Worm (Caenorhabditis elegans) whole organism, L4 larva: Measurements from ENCODE around the gene C14F11.7.

ENCODE experiments used
- F37D6.2 ChIP-seq: sonication (generic microtip); optimal IDR thresholded peaks from 2 replicates; lab custom pipeline; 2016; ENCODE audit warnings: mild to moderate bottlenecking, missing genetic modification characterization, missing compliant biosample characterization
- T26A8.4 ChIP-seq: fragments of 200-800 bp; sonication (Bioruptor generic); IDR thresholded peaks from 2 replicates; pipeline ENCODE4 v1.3.6; 2022; ENCODE audit warnings: missing genetic modification characterization, missing compliant biosample characterization
- ZK337.2 ChIP-seq: fragments of 200-800 bp; sonication (Bioruptor generic); IDR thresholded peaks from 2 replicates; pipeline ENCODE4 v1.3.6; 2022; ENCODE audit warnings: missing genetic modification reagents, missing genetic modification characterization, missing compliant biosample characterization
- ceh-20 ChIP-seq: fragments of 200-800 bp; sonication (Bioruptor generic); IDR thresholded peaks from 2 replicates; pipeline ENCODE4 v1.3.6; 2022; ENCODE audit warnings: missing genetic modification reagents, missing genetic modification characterization, missing compliant biosample characterization
- ceh-32 ChIP-seq: sonication (generic microtip); optimal IDR thresholded peaks from 2 replicates; lab custom pipeline; 2016; ENCODE audit warnings: mild to moderate bottlenecking, missing genetic modification characterization, missing compliant biosample characterization; ENCODE audit not compliant: poor library complexity
- ceh-82 ChIP-seq: sonication (generic microtip); optimal IDR thresholded peaks from 2 replicates; lab custom pipeline; 2017; ENCODE audit warnings: missing biosample characterization, missing genetic modification characterization
- ces-1 ChIP-seq: fragments of 150-350 bp; sonication (generic microtip); optimal IDR thresholded peaks from 4 replicates; lab custom pipeline; 2014; ENCODE audit warnings: missing biosample characterization, missing genetic modification reagents, missing genetic modification characterization
- dmd-6 ChIP-seq: fragments of 200-800 bp; sonication (Bioruptor generic); IDR thresholded peaks from 2 replicates; pipeline ENCODE4 v1.3.6; 2022; ENCODE audit warnings: missing genetic modification reagents, missing genetic modification characterization, missing compliant biosample characterization
- dmd-8 ChIP-seq: fragments of 200-800 bp; sonication (Bioruptor generic); IDR thresholded peaks from 2 replicates; pipeline ENCODE4 v1.3.6; 2022; ENCODE audit warnings: missing genetic modification characterization, missing compliant biosample characterization
- egl-27 ChIP-seq: sonication (generic microtip); optimal IDR thresholded peaks from 3 replicates; lab custom pipeline; 2017; ENCODE audit warnings: missing biosample characterization, missing genetic modification reagents, missing genetic modification characterization
- egl-43 ChIP-seq: fragments of 200-800 bp; sonication (Bioruptor generic); IDR thresholded peaks from 2 replicates; pipeline ENCODE4 v1.3.6; 2022; ENCODE audit warnings: missing genetic modification reagents, missing genetic modification characterization, missing compliant biosample characterization
- fkh-10 ChIP-seq: fragments of 150-350 bp; optimal IDR thresholded peaks from 2 replicates; lab custom pipeline; 2014; ENCODE audit warnings: missing biosample characterization, missing genetic modification reagents, missing genetic modification characterization
- fos-1 ChIP-seq: fragments of 150-350 bp; optimal IDR thresholded peaks from 2 replicates; lab custom pipeline; 2014; ENCODE audit warnings: missing biosample characterization, missing genetic modification characterization
- gei-8 ChIP-seq: fragments of 200-800 bp; sonication (Bioruptor generic); optimal IDR thresholded peaks from 2 replicates; lab custom pipeline; 2018; ENCODE audit warnings: mild to moderate bottlenecking, missing genetic modification characterization, missing compliant biosample characterization
- lin-1 ChIP-seq: fragments of 200-800 bp; sonication (Bioruptor generic); IDR thresholded peaks from 2 replicates; pipeline ENCODE4 v1.3.6; 2022; ENCODE audit warnings: missing genetic modification reagents, missing genetic modification characterization, missing compliant biosample characterization
- lin-13 ChIP-seq: fragments of 150-350 bp; optimal IDR thresholded peaks from 2 replicates; lab custom pipeline; 2014; ENCODE audit warnings: missing biosample characterization, missing genetic modification reagents, missing genetic modification characterization
- lin-15B ChIP-seq: fragments of 150-350 bp; sonication (generic microtip); optimal IDR thresholded peaks from 3 replicates; lab custom pipeline; 2014; ENCODE audit warnings: missing biosample characterization, missing genetic modification characterization
- lin-29 ChIP-seq: fragments of 200-800 bp; sonication (Bioruptor generic); IDR thresholded peaks from 2 replicates; pipeline ENCODE4 v1.3.6; 2022; ENCODE audit warnings: missing genetic modification reagents, missing genetic modification characterization, missing compliant biosample characterization
- lir-3 ChIP-seq: sonication (generic microtip); optimal IDR thresholded peaks from 2 replicates; lab custom pipeline; 2016; ENCODE audit warnings: mild to moderate bottlenecking, missing genetic modification characterization, missing compliant biosample characterization
- lsy-2 ChIP-seq, 2 experiments: fragments of 150-350 bp in 1 of 2; sonication (generic microtip) in 1 of 2; optimal IDR thresholded peaks; 2 replicates each; lab custom pipeline; 2014 to 2017; ENCODE audit warnings: missing biosample characterization in 2 of 2, missing genetic modification characterization in 2 of 2
- mep-1 ChIP-seq: fragments of 150-350 bp; sonication (generic microtip); optimal IDR thresholded peaks from 3 replicates; lab custom pipeline; 2014; ENCODE audit warnings: missing biosample characterization, missing genetic modification characterization
- mxl-2 ChIP-seq: fragments of 200-800 bp; sonication (Bioruptor generic); conservative IDR thresholded peaks from 2 replicates; pipeline ENCODE4 v1.3.6; 2022; ENCODE audit warnings: missing genetic modification reagents, missing genetic modification characterization, missing compliant biosample characterization
- nhr-25 ChIP-seq: sonication (generic microtip); optimal IDR thresholded peaks from 2 replicates; lab custom pipeline; 2017; ENCODE audit warnings: missing genetic modification characterization, mild to moderate bottlenecking, missing compliant biosample characterization, antibody characterized with exemption, moderate library complexity, borderline replicate concordance; ENCODE audit not compliant: insufficient read depth
- pha-4 ChIP-seq, 2 experiments: fragments of 150-350 bp in 1 of 2; fragments of 200-800 bp in 1 of 2; sonication (Bioruptor generic) in 1 of 2; IDR thresholded peaks in 1 of 2; optimal IDR thresholded peaks in 1 of 2; 2 replicates each; pipeline versions ENCODE4 v1.3.6 to Lab custom; 2014 to 2022; ENCODE audit warnings: missing genetic modification characterization in 2 of 2, missing genetic modification reagents in 2 of 2, missing biosample characterization in 1 of 2, missing compliant biosample characterization in 1 of 2
- pqm-1 ChIP-seq: sonication (generic microtip); optimal IDR thresholded peaks from 2 replicates; lab custom pipeline; 2017; ENCODE audit warnings: missing biosample characterization, missing genetic modification characterization
- skn-1 ChIP-seq: fragments of 150-350 bp; optimal IDR thresholded peaks from 2 replicates; lab custom pipeline; 2014; ENCODE audit warnings: missing biosample characterization, missing genetic modification characterization
- snpc-1.2 ChIP-seq: fragments of 200-800 bp; sonication (Bioruptor generic); IDR thresholded peaks from 2 replicates; pipeline ENCODE4 v1.3.6; 2022; ENCODE audit warnings: missing genetic modification reagents, missing genetic modification characterization, missing compliant biosample characterization
- spr-1 ChIP-seq: sonication (generic microtip); optimal IDR thresholded peaks from 2 replicates; lab custom pipeline; 2016; ENCODE audit warnings: mild to moderate bottlenecking, missing genetic modification characterization, missing compliant biosample characterization
- tag-97 ChIP-seq: fragments of 200-800 bp; sonication (Bioruptor generic); IDR thresholded peaks from 2 replicates; pipeline ENCODE4 v1.3.6; 2022; ENCODE audit warnings: missing genetic modification characterization, missing compliant biosample characterization
- tra-1 ChIP-seq: fragments of 200-800 bp; sonication (Bioruptor generic); IDR thresholded peaks from 2 replicates; pipeline ENCODE4 v1.3.6; 2022; ENCODE audit warnings: missing genetic modification reagents, missing genetic modification characterization, missing compliant biosample characterization
- unc-130 ChIP-seq: sonication (generic microtip); optimal IDR thresholded peaks from 2 replicates; lab custom pipeline; 2016; ENCODE audit warnings: missing genetic modification reagents, missing genetic modification characterization, missing compliant biosample characterization
- unc-39 ChIP-seq: sonication (generic microtip); optimal IDR thresholded peaks from 2 replicates; lab custom pipeline; 2017; ENCODE audit warnings: missing biosample characterization, missing genetic modification characterization
- unc-62 ChIP-seq, 3 experiments: fragments of 150-350 bp in 1 of 3; sonication (generic microtip); optimal IDR thresholded peaks in 2 of 3; peaks in 1 of 3; 1 replicate in 1 of 3; 2 replicates in 2 of 3; lab custom pipeline; 2014 to 2017; ENCODE audit warnings: missing biosample characterization in 3 of 3, missing genetic modification characterization in 3 of 3, missing genetic modification reagents in 3 of 3, missing genotype in 1 of 3
- vab-7 ChIP-seq: fragments of 200-800 bp; sonication (Bioruptor generic); IDR thresholded peaks from 2 replicates; pipeline ENCODE4 v1.3.6; 2022; ENCODE audit warnings: missing genetic modification reagents, missing genetic modification characterization, missing compliant biosample characterization
- ztf-7 ChIP-seq: fragments of 150-350 bp; optimal IDR thresholded peaks from 2 replicates; lab custom pipeline; 2014; ENCODE audit warnings: missing biosample characterization, missing genetic modification characterization

C14F11.7 gene

DNA sequence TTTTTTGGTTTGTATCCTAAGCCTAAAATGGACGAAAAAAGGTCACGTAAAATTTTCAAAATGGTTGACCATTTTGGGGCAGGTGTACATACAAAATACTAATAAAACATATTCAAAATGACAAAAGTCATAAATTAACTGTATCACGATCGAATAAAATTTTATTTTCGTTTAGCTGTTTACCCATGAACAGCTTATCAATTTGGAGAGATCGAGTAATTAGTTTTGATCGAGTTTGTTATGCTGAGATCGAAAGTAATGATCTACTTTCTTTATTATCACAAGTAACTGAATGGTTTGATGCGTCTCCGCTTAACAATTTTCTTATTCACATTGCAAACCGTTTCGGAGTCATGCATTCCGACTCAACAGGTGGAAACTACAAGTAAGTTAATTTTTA lies 20.5 kb downstream of the C14F11.7 start, which contains the start of gene T13C5.10:
T13C5.10 (plus strand) TSS at position 301 of the 400 bp plus-strand sequence.
- TF ChIP-seq F37D6.2 (tag; lab: Kevin White, UChicago) = no peak

DNA sequence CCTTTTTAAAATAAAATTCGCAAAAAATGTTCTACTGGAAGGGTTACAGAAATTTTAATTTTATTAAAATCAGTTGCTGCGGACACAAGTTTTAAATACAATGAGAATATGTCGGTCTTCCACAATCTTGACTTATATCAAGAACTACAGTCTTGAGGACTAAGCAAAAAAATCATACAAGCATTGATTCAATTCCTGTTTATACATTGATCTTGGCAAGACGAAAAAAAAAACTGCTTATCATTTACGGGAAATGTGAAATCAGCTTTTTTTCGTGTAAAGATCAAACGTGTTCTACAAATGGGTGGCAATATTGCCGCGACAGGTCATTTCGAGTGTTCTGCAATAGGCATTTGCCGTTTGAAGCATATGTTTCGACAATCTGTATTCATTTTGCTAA lies 23.7 kb downstream of the C14F11.7 start, which contains the start of gene T13C5.2:
T13C5.2 (plus strand) TSS at position 301 of the 400 bp plus-strand sequence.
- TF ChIP-seq mxl-2 = no peak
- TF ChIP-seq vab-7 (GFP tag; lab: Robert Waterston, UW) = no peak
- TF ChIP-seq gei-8 (GFP tag; lab: Kevin White, UChicago) = no peak
- no peak for TF ChIP-seq ztf-7 (tag; lab: Kevin White, UChicago)
- TF ChIP-seq lin-29 (GFP tag; lab: Robert Waterston, UW) = no peak
- TF ChIP-seq ZK337.2 (GFP tag; lab: Robert Waterston, UW) = no peak
- no peak for TF ChIP-seq ceh-20 (GFP tag; lab: Robert Waterston, UW)
- TF ChIP-seq unc-130 (GFP tag; lab: Kevin White, UChicago) = no peak
- TF ChIP-seq tag-97 = no peak
- no peak for TF ChIP-seq F37D6.2 (tag; lab: Kevin White, UChicago)
- TF ChIP-seq egl-43 = no peak

DNA sequence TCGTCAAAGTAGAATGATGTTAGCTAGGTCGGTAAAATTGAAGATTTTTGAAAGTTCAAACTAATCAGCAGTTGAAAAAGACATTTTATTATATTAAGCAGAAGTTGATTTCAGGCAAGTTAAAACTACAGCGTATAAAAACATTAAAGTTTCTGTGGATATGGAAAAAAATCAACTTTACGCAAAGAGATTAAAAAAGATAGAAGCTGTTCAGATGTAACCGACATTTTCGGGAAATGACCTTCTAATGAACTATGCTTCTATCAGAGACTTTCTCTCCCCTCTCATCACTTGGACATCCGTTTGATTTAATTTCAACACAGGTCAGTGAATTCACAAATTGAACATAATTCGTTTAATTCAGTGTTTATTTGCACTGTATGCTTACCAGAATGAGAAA lies 28.1 kb downstream of the C14F11.7 start, which contains the start of gene T13C5.7:
T13C5.7 (plus strand) TSS at position 301 of the 400 bp plus-strand sequence.
- no peak for TF ChIP-seq lin-13 (GFP tag; lab: Kevin White, UChicago)
- TF ChIP-seq T26A8.4 = no peak
- TF ChIP-seq lsy-2 (tag; optimal IDR thresholded peaks at IDR 0.05; lab: Kevin White, UChicago) = no peak
- no peak for TF ChIP-seq snpc-1.2 (GFP tag; lab: Robert Waterston, UW)
- no peak for TF ChIP-seq nhr-25 (tag; lab: Kevin White, UChicago)
- TF ChIP-seq unc-39 = no peak
- no peak for TF ChIP-seq egl-43
- TF ChIP-seq fkh-10 (GFP tag; lab: Kevin White, UChicago) = no peak
- TF ChIP-seq ceh-32 (tag; lab: Kevin White, UChicago) = no peak
- TF ChIP-seq spr-1 (tag; lab: Kevin White, UChicago) = no peak
- TF ChIP-seq ceh-82 (tag; lab: Kevin White, UChicago) = no peak
- TF ChIP-seq lin-29 (GFP tag; lab: Robert Waterston, UW) = no peak
- TF ChIP-seq tag-97 = no peak
- TF ChIP-seq unc-62 (GFP tag; optimal IDR thresholded peaks at IDR 0.05 in 1 of 2; lab: Kevin White, UChicago) = no peak
- TF ChIP-seq unc-62 (tag; optimal IDR thresholded peaks at IDR 0.05; lab: Kevin White, UChicago) = no peak
- TF ChIP-seq gei-8 (GFP tag; lab: Kevin White, UChicago) = no peak
- no peak for TF ChIP-seq pqm-1

DNA sequence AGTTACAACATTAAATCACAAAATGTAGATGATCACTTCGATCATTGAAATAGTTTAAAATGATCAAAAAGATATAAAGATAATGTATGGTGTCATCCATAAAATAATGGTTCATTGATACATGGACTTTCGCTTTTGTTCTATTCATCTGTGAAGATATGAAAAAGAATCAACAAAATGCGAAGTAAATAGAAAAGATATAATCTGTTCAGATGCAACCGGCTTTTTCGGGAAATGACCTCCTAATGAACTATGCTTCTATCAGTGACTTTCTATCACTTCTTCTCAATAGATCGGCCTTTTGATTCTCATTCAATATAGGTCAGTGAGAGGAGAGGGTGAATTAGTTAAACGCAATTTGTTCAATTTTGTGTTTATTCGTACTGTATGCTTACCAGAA lies 29.4 kb downstream of the C14F11.7 start:
- TF ChIP-seq unc-62 (GFP tag; optimal IDR thresholded peaks at IDR 0.05 in 1 of 2; lab: Kevin White, UChicago) (peak in 1 of 2 experiments; percentile 3), unc-62 (tag; optimal IDR thresholded peaks at IDR 0.05; lab: Kevin White, UChicago) (no peak), pha-4 (GFP tag; IDR thresholded peaks at IDR 0.05; lab: Robert Waterston, UW) (no peak), pha-4 (tag; optimal IDR thresholded peaks at IDR 0.05; lab: Kevin White, UChicago) (no peak)
- TF ChIP-seq, all 104 proteins: peak for 1

DNA sequence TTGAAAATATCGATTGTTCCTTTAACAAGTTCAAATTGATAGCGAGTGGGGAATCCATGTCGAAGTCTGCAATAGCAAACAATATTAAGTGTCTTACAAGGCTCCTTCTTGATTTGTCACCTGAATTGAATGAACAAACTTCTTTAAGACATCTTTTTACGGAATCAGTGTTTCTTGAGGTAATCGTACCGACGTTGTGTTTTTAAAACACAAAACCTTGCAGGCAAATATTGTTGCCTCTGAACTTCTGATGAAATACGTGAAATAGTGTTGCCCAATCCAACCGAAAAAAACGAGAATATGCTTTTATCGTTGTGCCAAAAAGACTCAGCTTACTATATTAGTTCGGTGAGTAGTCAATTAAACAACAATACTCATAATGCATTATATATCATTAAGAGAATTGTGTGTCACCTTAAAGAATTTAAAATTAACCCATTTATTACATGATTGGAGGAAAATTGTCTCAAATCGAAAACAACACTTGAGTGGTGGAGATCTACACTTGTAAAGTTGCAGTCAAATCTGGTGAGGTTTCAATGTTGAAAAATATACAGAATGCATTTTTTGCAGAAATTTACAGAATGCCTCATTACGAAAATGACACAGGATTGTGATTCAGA lies 30.3 kb downstream of the C14F11.7 start, which contains the start of the genes T25B2.4 and T13C5.3:
T25B2.4 (plus strand) TSS at position 301 of the 623 bp plus-strand sequence.
T13C5.3 (plus strand) TSS at position 573 of the 623 bp plus-strand sequence.
- TF ChIP-seq fos-1 = no peak
- no peak for TF ChIP-seq dmd-6 (GFP tag; lab: Robert Waterston, UW)
- no peak for TF ChIP-seq pha-4 (GFP tag; IDR thresholded peaks at IDR 0.05; lab: Robert Waterston, UW)
- TF ChIP-seq pha-4 (tag; optimal IDR thresholded peaks at IDR 0.05; lab: Kevin White, UChicago) = no peak
- no peak for TF ChIP-seq tra-1 (GFP tag; lab: Robert Waterston, UW)
- TF ChIP-seq F37D6.2 (tag; lab: Kevin White, UChicago) = no peak
- TF ChIP-seq ces-1 (GFP tag; lab: Kevin White, UChicago) = no peak
- no peak for TF ChIP-seq lin-1
- TF ChIP-seq mep-1 (tag; lab: Kevin White, UChicago) = no peak
- no peak for TF ChIP-seq lir-3
- no peak for TF ChIP-seq ceh-82 (tag; lab: Kevin White, UChicago)
- TF ChIP-seq mxl-2 = no peak
- TF ChIP-seq egl-27 (tag; lab: Kevin White, UChicago) = no peak
- TF ChIP-seq lin-13 (GFP tag; lab: Kevin White, UChicago) = no peak
- no peak for TF ChIP-seq dmd-8 (GFP tag; lab: Robert Waterston, UW)
- TF ChIP-seq lin-15B (tag; lab: Kevin White, UChicago) = no peak
- no peak for TF ChIP-seq skn-1 (tag; lab: Kevin White, UChicago)
